Fruit fly (Drosophila melanogaster): ENCODE measurements around the gene Sf3b5.
A peak's percentile ranks its signal among the peaks of the same experiment; 100 is the strongest.

The Sf3b5 gene

dm6 chr3R:9053021-9053420 is 37.9 kb upstream of the Sf3b5 start (continued):
- TF ChIP-seq CG2129 (GFP tag; IDR thresholded peaks at IDR 0.05; ENCODE audit: partially characterized antibody), result no peak
- no peak for TF ChIP-seq Spps (tag; optimal IDR thresholded peaks at IDR 0.05)
- no peak for TF ChIP-seq Sox100B (GFP tag; optimal IDR thresholded peaks at IDR 0.05)
- no peak for TF ChIP-seq CG14965 (GFP tag; optimal IDR thresholded peaks at IDR 0.05; ENCODE audit: borderline replicate concordance)
- no peak for TF ChIP-seq sqz (GFP tag; optimal IDR thresholded peaks at IDR 0.05)
- no peak for TF ChIP-seq NFAT (GFP tag; IDR thresholded peaks at IDR 0.05)
- TF ChIP-seq az2 (GFP tag; optimal IDR thresholded peaks at IDR 0.05), result peak; percentile 10
- TF ChIP-seq Meics (GFP tag; optimal IDR thresholded peaks at IDR 0.05), result peak; percentile 64
- TF ChIP-seq run (tag; optimal IDR thresholded peaks at IDR 0.05), result no peak
- peak; percentile 35 for TF ChIP-seq Chrac-16 (GFP tag; optimal IDR thresholded peaks at IDR 0.05)
- no peak for TF ChIP-seq Aef1 (GFP tag; IDR thresholded peaks at IDR 0.05)
- TF ChIP-seq ac (GFP tag; optimal IDR thresholded peaks at IDR 0.05), result no peak
- peak; percentile 51 for TF ChIP-seq HHEX (GFP tag; optimal IDR thresholded peaks at IDR 0.05)
- TF ChIP-seq CG4404 (GFP tag; IDR thresholded peaks at IDR 0.05), result no peak
- TF ChIP-seq tup (GFP tag; optimal IDR thresholded peaks at IDR 0.05), result no peak
- no peak for TF ChIP-seq z (GFP tag; IDR thresholded peaks at IDR 0.05)
- TF ChIP-seq mld (GFP tag; IDR thresholded peaks at IDR 0.05; ENCODE audit: partially characterized antibody), result no peak
- TF ChIP-seq CG7987 (GFP tag; optimal IDR thresholded peaks at IDR 0.05), result peak; percentile 64
- no peak for TF ChIP-seq CG12299 (tag; optimal IDR thresholded peaks at IDR 0.05)
- no peak for TF ChIP-seq jing (GFP tag; optimal IDR thresholded peaks at IDR 0.05)
- no peak for TF ChIP-seq slbo (GFP tag; IDR thresholded peaks at IDR 0.05)
- TF ChIP-seq Asciz (GFP tag; optimal IDR thresholded peaks at IDR 0.05), result no peak
- TF ChIP-seq Hey (tag; optimal IDR thresholded peaks at IDR 0.05), result no peak
- TF ChIP-seq Dref (GFP tag; IDR thresholded peaks at IDR 0.05), result no peak
- TF ChIP-seq H2.0 (GFP tag; IDR thresholded peaks at IDR 0.05), result no peak
- TF ChIP-seq CG11695 (GFP tag; IDR thresholded peaks at IDR 0.05), result no peak
- TF ChIP-seq gsb-n (tag; optimal IDR thresholded peaks at IDR 0.05), result no peak
- TF ChIP-seq sens-2 (GFP tag; IDR thresholded peaks at IDR 0.05), result no peak
- TF ChIP-seq trh (GFP tag; optimal IDR thresholded peaks at IDR 0.05), result no peak
- peak; percentile 37 for TF ChIP-seq bigmax (GFP tag; optimal IDR thresholded peaks at IDR 0.05)
- no peak for TF ChIP-seq wdn (GFP tag; IDR thresholded peaks at IDR 0.05)
- peak; percentile 77 for TF ChIP-seq ERR (GFP tag; optimal IDR thresholded peaks at IDR 0.05)
- no peak for TF ChIP-seq CG3407 (GFP tag; optimal IDR thresholded peaks at IDR 0.05)
- TF ChIP-seq lov (optimal IDR thresholded peaks at IDR 0.05), result no peak
- no peak for TF ChIP-seq lov (GFP tag; IDR thresholded peaks at IDR 0.05)
- peak; percentile 52 for TF ChIP-seq Fer3 (tag; optimal IDR thresholded peaks at IDR 0.05)
- no peak for TF ChIP-seq Rfx (GFP tag; IDR thresholded peaks at IDR 0.05)
- no peak for TF ChIP-seq h (optimal IDR thresholded peaks at IDR 0.05)
- TF ChIP-seq CG15011 (GFP tag; optimal IDR thresholded peaks at IDR 0.05), result no peak
- TF ChIP-seq hbn (GFP tag; IDR thresholded peaks at IDR 0.05; ENCODE audit: partially characterized antibody), result no peak
- TF ChIP-seq CG16815 (GFP tag; optimal IDR thresholded peaks at IDR 0.05), result no peak
- TF ChIP-seq CG2202 (tag; optimal IDR thresholded peaks at IDR 0.05), result no peak
- TF ChIP-seq Camta (GFP tag; optimal IDR thresholded peaks at IDR 0.05), result peak; percentile 56
- TF ChIP-seq CG4328 (GFP tag; optimal IDR thresholded peaks at IDR 0.05), result peak; percentile 8
- peak; percentile 63 for TF ChIP-seq kah (GFP tag; optimal IDR thresholded peaks at IDR 0.05)
- no peak for TF ChIP-seq GATAe (GFP tag; conservative IDR thresholded peaks at IDR 0.05)
- no peak for TF ChIP-seq p53 (GFP tag; optimal IDR thresholded peaks at IDR 0.05)
- no peak for TF ChIP-seq hb (GFP tag; IDR thresholded peaks at IDR 0.05; ENCODE audit: partially characterized antibody)
- TF ChIP-seq dan (GFP tag; IDR thresholded peaks at IDR 0.05), result no peak
- no peak for TF ChIP-seq CTCF (GFP tag; optimal IDR thresholded peaks at IDR 0.05)
- no peak for TF ChIP-seq CG2875 (GFP tag; optimal IDR thresholded peaks at IDR 0.05)
- peak; percentile 70 for TF ChIP-seq gcm2 (GFP tag; optimal IDR thresholded peaks at IDR 0.05)
- TF ChIP-seq CG8388 (GFP tag; optimal IDR thresholded peaks at IDR 0.05), result no peak

All from whole organism, embryonic.